Comparison of ENCODE assay signal across 3 worm cellular contexts in the genomic region with DNA sequence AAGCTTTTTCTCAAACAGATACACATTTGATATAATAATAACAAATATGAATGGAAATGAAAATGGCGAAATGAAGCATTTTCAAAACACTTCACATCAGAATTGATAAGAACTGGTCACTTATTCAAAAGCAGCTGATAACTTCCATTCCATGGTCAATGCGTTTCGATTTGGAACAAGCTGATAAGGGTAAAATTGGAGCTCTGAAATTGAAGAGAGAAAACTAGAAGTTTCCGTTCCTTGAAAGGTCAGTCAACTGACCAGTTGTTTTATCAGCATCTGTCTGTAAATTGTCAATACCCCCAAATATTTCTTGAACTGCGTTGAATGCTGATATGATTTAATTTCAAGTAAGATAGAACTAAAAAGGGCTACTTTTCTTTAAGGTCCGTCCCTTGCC.
A peak's percentile ranks its signal among the peaks of the same experiment; 100 is the strongest.
TF ChIP-seq lines count a peak whose summit lies in the region.

No protein-coding gene starts in this region.

TF ChIP-seq in whole organism, L3 larva, 47 proteins besides CTCF, POLR2A, EP300 and RAD21:
- TF ChIP-seq elt-2 (tag; optimal IDR thresholded peaks at IDR 0.05; lab: Kevin White, UChicago) (peak; percentile 39), pqm-1 (tag; optimal IDR thresholded peaks at IDR 0.05; lab: Kevin White, UChicago) (peak; percentile 24), lsy-12 (tag; optimal IDR thresholded peaks at IDR 0.05; lab: Kevin White, UChicago) (no peak), pha-4 (tag; optimal IDR thresholded peaks at IDR 0.05; lab: Kevin White, UChicago) (peak; percentile 22)

TF ChIP-seq in whole organism, L4 larva, 104 proteins besides CTCF, POLR2A, EP300 and RAD21:
- peak; percentile 60 for TF ChIP-seq dve-1 (tag; optimal IDR thresholded peaks at IDR 0.05; lab: Kevin White, UChicago; ENCODE audit: insufficient read depth)
- no peak for TF ChIP-seq lin-39 (tag; optimal IDR thresholded peaks at IDR 0.05; lab: Kevin White, UChicago)
- no peak for TF ChIP-seq daf-16 (GFP tag; optimal IDR thresholded peaks at IDR 0.05; lab: Kevin White, UChicago)
- TF ChIP-seq daf-16 (tag; optimal IDR thresholded peaks at IDR 0.05; lab: Kevin White, UChicago) = peak; percentile 82
- TF ChIP-seq nhr-28 (tag; optimal IDR thresholded peaks at IDR 0.05; lab: Kevin White, UChicago) = peak; percentile 32
- peak; percentile 51 for TF ChIP-seq hlh-11 (tag; optimal IDR thresholded peaks at IDR 0.05; lab: Kevin White, UChicago)
TF ChIP-seq in whole organism, L4 larva: peak in this region for 4.

TF ChIP-seq in whole organism, late embryonic, 69 proteins besides CTCF, POLR2A, EP300 and RAD21:
- TF ChIP-seq elt-2 (tag; optimal IDR thresholded peaks at IDR 0.05; lab: Kevin White, UChicago) (peak; percentile 12), dve-1 (tag; optimal IDR thresholded peaks at IDR 0.05; lab: Kevin White, UChicago) (no peak)
